Worm (Caenorhabditis elegans) whole organism, L4 larva: ENCODE results near the gene Y73C8B.1.

Source experiments
- dmd-8 ChIP-seq: fragments of 200-800 bp; sonication (Bioruptor generic); IDR thresholded peaks from 2 replicates; pipeline ENCODE4 v1.3.6; 2022; ENCODE audit warnings: missing genetic modification characterization, missing compliant biosample characterization
- dve-1 ChIP-seq: sonication (generic microtip); optimal IDR thresholded peaks from 2 replicates; lab custom pipeline; 2017; ENCODE audit warnings: antibody characterized with exemption, mild to moderate bottlenecking, missing genetic modification characterization, missing compliant biosample characterization; ENCODE audit not compliant: insufficient read depth
- jun-1 ChIP-seq: fragments of 150-350 bp; optimal IDR thresholded peaks from 2 replicates; lab custom pipeline; 2014; ENCODE audit warnings: missing biosample characterization, missing genetic modification reagents, missing genetic modification characterization
- lin-29 ChIP-seq: fragments of 200-800 bp; sonication (Bioruptor generic); IDR thresholded peaks from 2 replicates; pipeline ENCODE4 v1.3.6; 2022; ENCODE audit warnings: missing genetic modification reagents, missing genetic modification characterization, missing compliant biosample characterization
- madf-9 ChIP-seq: fragments of 200-800 bp; sonication (Bioruptor generic); conservative IDR thresholded peaks from 2 replicates; pipeline ENCODE4 v1.3.6; 2022; ENCODE audit warnings: missing genetic modification reagents, missing genetic modification characterization, missing compliant biosample characterization
- mxl-3 ChIP-seq: fragments of 200-800 bp; sonication (Bioruptor generic); optimal IDR thresholded peaks from 2 replicates; lab custom pipeline; 2018; ENCODE audit warnings: mild to moderate bottlenecking, missing genetic modification characterization, missing compliant biosample characterization
- nhr-10 ChIP-seq: fragments of 150-350 bp; optimal IDR thresholded peaks from 2 replicates; lab custom pipeline; 2014; ENCODE audit warnings: missing biosample characterization, missing genetic modification characterization
- nhr-111 ChIP-seq: fragments of 200-800 bp; sonication (Bioruptor generic); optimal IDR thresholded peaks from 2 replicates; lab custom pipeline; 2018; ENCODE audit warnings: mild to moderate bottlenecking, missing genetic modification characterization, missing compliant biosample characterization
- nhr-28 ChIP-seq: fragments of 150-350 bp; optimal IDR thresholded peaks from 2 replicates; lab custom pipeline; 2014; ENCODE audit warnings: missing biosample characterization, missing genetic modification characterization
- php-3 ChIP-seq: fragments of 200-800 bp; sonication (Bioruptor generic); IDR thresholded peaks from 2 replicates; pipeline ENCODE4 v1.3.6; 2022; ENCODE audit warnings: missing genetic modification reagents, missing genetic modification characterization, missing compliant biosample characterization
- spr-3 ChIP-seq: fragments of 200-800 bp; sonication (Bioruptor generic); optimal IDR thresholded peaks from 2 replicates; lab custom pipeline; 2018; ENCODE audit warnings: mild to moderate bottlenecking, missing genetic modification characterization, missing compliant biosample characterization
- unc-62 ChIP-seq, 3 experiments: fragments of 150-350 bp in 1 of 3; sonication (generic microtip); optimal IDR thresholded peaks in 2 of 3; peaks in 1 of 3; 1 replicate in 1 of 3; 2 replicates in 2 of 3; lab custom pipeline; 2014 to 2017; ENCODE audit warnings: missing biosample characterization in 3 of 3, missing genetic modification characterization in 3 of 3, missing genetic modification reagents in 3 of 3, missing genotype in 1 of 3
- zag-1 ChIP-seq: fragments of 150-350 bp; optimal IDR thresholded peaks from 2 replicates; lab custom pipeline; 2014; ENCODE audit warnings: missing biosample characterization, missing genetic modification characterization
- zfp-3 ChIP-seq: fragments of 200-800 bp; sonication (Bioruptor generic); conservative IDR thresholded peaks from 2 replicates; pipeline ENCODE4 v1.3.6; 2022; ENCODE audit warnings: missing genetic modification reagents, missing genetic modification characterization, missing compliant biosample characterization

- TF ChIP-seq spr-3 (GFP tag; lab: Kevin White, UChicago) (no peak), madf-9 (GFP tag; lab: Robert Waterston, UW) (no peak), dve-1 (tag; lab: Kevin White, UChicago) (no peak), mxl-3 (GFP tag; lab: Kevin White, UChicago) (no peak), nhr-28 (tag; lab: Kevin White, UChicago) (no peak), nhr-10 (tag; lab: Kevin White, UChicago) (no peak), unc-62 (GFP tag; optimal IDR thresholded peaks at IDR 0.05 in 1 of 2; lab: Kevin White, UChicago) (no peak), unc-62 (tag; optimal IDR thresholded peaks at IDR 0.05; lab: Kevin White, UChicago) (no peak), lin-29 (no peak), nhr-111 (GFP tag; lab: Kevin White, UChicago) (no peak), zfp-3 (GFP tag; lab: Robert Waterston, UW) (no peak), zag-1 (tag; lab: Kevin White, UChicago) (no peak), php-3 (GFP tag; lab: Robert Waterston, UW) (no peak), dmd-8 (GFP tag; lab: Robert Waterston, UW) (no peak), jun-1 (tag; lab: Kevin White, UChicago) (no peak)
Measured at ce11 chrV:3151862-3152261, 44.8 kb downstream of the Y73C8B.1 start, which contains the start of gene srab-6.
